Worm (Caenorhabditis elegans) whole organism, L4/young adult: ENCODE data around the gene T21B10.4.

ENCODE experiments used
- W03F9.2 ChIP-seq: fragments of 150-350 bp; optimal IDR thresholded peaks from 2 replicates; lab custom pipeline; 2014; ENCODE audit warnings: missing biosample characterization, missing genetic modification characterization
- dao-5 ChIP-seq: sonication (generic microtip); optimal IDR thresholded peaks from 2 replicates; lab custom pipeline; 2016; ENCODE audit warnings: missing genotype, missing genetic modification characterization, moderate library complexity, missing compliant biosample characterization
- him-1 ChIP-seq: sonication (generic microtip); optimal IDR thresholded peaks from 2 replicates; lab custom pipeline; 2016; ENCODE audit warnings: missing genotype, missing genetic modification reagents, missing genetic modification characterization, missing compliant biosample characterization

The T21B10.4 gene

DNA sequence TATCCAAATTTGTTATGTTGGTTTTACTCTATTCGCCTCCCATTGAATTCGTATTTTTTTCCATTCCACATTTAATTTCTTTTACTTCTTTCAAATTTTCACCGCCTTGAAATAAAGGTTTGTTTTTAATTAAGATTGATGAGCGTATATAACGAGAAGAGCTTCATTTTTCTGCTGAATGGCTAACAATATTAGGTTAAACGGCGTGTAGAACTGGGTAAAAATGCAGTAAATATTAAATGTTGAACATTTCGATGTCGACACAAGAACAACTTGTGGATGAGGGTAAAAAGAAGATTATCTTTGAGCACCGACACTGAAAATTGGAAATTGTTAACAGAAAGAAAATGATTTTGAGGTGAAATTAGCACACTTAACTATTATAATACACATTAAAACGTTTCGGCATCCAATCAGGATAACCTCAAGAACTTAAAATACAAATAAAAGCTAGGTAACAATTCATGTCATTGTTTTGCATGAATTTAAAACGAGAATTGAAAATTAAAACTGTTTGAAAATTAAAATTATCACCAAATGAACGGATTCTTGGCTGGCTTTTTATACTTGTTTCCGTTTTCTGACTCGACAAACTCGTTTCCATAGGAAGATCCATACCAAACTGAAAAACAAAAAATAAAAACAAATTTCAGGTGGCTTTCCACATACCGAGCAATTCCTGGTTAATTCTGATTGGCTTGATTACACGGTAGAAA lies 1.6 kb upstream of the T21B10.4 start:
- no peak for TF ChIP-seq W03F9.2
- TF ChIP-seq dao-5 (tag; lab: Kevin White, UChicago) = no peak
- no peak for TF ChIP-seq him-1

- TF ChIP-seq W03F9.2 (no peak), dao-5 (tag; lab: Kevin White, UChicago) (no peak), him-1 (no peak)
Observed at ce11 chrII:8945167-8945566, 4.5 kb downstream of the T21B10.4 start.

- TF ChIP-seq him-1 = no peak
- TF ChIP-seq W03F9.2 = no peak
- TF ChIP-seq dao-5 (tag; lab: Kevin White, UChicago) = no peak
Observed at ce11 chrII:8947391-8947790, 6.7 kb downstream of the T21B10.4 start, which contains the start of gene cutl-15. Gene cutl-15 (minus strand): TSS chrII:8947688.

DNA sequence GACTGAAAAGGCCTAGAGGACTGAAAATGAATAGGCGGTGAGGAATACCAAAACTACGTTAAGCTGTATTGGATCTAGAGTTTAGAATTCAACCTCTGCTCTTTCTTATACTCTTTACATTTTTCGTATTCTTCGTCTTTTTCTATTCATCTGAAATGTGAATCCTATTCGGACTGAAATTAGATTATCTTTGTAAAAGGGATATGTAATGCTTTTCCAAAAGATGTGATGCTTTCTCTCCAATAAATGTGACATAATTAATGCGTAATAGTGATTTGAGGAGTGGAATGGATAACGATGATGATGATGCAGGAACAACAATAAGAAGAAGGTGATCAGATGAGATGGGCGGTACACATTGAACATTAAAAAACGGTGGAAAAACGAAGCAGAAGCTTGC lies 7.9 kb downstream of the T21B10.4 start:
- TF ChIP-seq W03F9.2 = no peak
- TF ChIP-seq him-1 = no peak
- no peak for TF ChIP-seq dao-5 (tag; lab: Kevin White, UChicago)

DNA sequence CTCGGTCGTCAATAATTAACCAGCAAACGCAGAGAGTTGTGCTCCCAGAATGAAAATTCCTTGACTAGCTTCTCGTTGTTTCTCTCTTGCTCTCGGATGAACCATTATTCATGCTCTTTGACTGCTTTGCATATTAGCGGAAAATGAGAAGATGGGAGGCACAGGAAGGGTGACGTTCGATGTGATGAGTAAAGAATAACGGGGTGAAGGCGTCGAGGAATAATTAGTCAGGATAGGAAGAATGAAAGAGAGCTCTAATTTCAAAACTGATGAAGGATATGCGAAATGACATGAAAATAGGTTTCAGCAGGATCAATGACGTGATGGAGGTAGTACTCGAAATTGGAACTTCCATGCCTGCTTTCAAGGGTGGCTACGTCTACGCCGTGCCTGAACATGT lies 10.6 kb downstream of the T21B10.4 start:
- TF ChIP-seq W03F9.2 (no peak), dao-5 (tag; lab: Kevin White, UChicago) (no peak), him-1 (no peak)

- TF ChIP-seq him-1 = no peak
- TF ChIP-seq dao-5 (tag; lab: Kevin White, UChicago) = no peak
- TF ChIP-seq W03F9.2 = no peak
Observed at ce11 chrII:8953703-8954102, 13.0 kb downstream of the T21B10.4 start.

- TF ChIP-seq dao-5 (tag; lab: Kevin White, UChicago) = no peak
- no peak for TF ChIP-seq W03F9.2
- TF ChIP-seq him-1 = no peak
Observed at ce11 chrII:8956896-8957295, 16.2 kb downstream of the T21B10.4 start.

DNA sequence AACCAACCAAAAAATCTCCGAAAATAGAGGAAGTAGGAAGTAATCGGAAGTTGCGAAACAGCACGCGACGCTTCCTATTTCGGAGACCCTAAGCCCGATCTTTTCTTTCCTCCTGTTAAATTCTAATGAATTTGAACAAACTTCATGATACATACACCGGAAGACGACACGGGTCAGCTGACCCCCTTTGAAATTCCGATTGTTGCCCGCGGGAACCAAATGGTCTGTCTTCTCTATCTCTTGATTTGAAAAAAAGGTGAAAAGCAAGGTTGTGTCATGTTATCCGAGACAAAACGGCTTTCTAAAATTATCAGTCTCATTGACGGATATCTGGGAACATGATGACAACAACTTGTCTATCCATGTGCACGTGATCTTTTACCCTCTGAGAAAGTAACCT lies 18.4 kb downstream of the T21B10.4 start:
- TF ChIP-seq W03F9.2 = no peak
- TF ChIP-seq dao-5 (tag; lab: Kevin White, UChicago) = no peak
- no peak for TF ChIP-seq him-1

DNA sequence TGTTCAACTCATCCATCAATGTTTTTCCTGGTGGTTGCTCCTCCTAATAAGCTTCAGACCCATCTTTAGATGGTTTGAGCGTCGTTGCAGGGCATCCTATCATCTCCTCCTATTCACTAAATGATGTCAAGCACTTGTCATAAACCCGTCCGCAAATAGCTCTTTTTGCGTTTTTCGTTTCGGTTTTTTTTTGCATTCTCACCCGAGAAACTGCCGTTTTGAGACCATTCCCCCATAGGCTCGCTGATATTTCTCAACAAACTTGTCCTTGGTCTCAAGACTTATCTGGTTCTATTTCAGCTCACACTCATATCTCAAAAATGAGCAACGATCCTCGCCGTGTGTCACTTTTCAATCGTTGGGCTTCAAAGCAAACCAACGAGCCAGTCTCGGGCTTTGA lies 19.7 kb downstream of the T21B10.4 start, which contains the start of gene cal-2:
Gene cal-2 (plus strand): TSS at position 301 of the 400 bp plus-strand sequence.
- TF ChIP-seq him-1 (no peak), W03F9.2 (no peak)

DNA sequence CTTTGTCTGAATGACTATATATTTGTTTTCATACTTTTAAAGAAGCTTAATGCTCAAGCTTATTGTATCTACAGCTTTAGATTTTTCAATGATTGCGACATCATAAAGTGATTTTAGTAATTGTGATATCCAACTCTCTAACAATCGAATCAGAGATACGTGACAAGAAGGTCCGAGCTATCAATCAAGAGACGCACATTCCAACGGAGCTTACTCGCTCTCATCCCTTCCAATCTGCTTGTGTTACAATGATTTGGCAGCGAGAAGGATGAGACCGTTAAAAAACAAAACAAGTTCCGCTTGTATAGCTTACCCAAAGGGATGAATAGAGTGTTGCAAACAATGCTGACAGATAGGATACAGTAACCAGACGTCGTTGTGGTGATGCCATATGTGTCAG lies 20.8 kb downstream of the T21B10.4 start:
- no peak for TF ChIP-seq dao-5 (tag; lab: Kevin White, UChicago)
- TF ChIP-seq W03F9.2 = no peak
- no peak for TF ChIP-seq him-1

DNA sequence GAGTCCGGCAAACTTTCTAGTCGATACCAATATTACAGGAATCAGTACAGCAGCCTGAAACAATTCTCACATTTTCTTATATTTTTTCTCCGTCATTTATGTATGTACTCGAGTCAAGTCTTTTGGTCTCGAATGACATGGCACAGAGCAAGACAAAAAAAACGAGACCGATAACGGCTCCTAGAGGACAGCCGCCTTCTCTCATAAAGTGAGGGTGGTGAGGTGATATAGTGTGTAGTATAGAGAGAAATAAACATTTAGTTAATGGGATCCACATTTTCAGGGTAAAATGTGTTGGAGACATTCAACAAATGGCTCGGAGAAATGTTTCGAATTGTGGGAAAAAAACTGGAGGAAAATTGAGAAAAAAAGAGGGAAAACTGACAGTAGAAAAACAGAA lies 21.5 kb downstream of the T21B10.4 start:
- TF ChIP-seq dao-5 (tag; lab: Kevin White, UChicago) (no peak), W03F9.2 (no peak), him-1 (peak; percentile 9)

- TF ChIP-seq dao-5 (tag; lab: Kevin White, UChicago) (no peak), W03F9.2 (no peak), him-1 (no peak)
Observed at ce11 chrII:8964049-8964448, 23.4 kb downstream of the T21B10.4 start, which contains the start of gene sftd-3. Gene sftd-3 (minus strand): TSS chrII:8964149.

- TF ChIP-seq him-1 (no peak), W03F9.2 (no peak), dao-5 (tag; lab: Kevin White, UChicago) (no peak)
Observed at ce11 chrII:8964835-8965234, 24.1 kb downstream of the T21B10.4 start, which contains the start of the genes ndub-3 and C18E9.2. Gene ndub-3 (minus strand): TSS chrII:8964890. Gene C18E9.2 (plus strand): TSS chrII:8965006.

DNA sequence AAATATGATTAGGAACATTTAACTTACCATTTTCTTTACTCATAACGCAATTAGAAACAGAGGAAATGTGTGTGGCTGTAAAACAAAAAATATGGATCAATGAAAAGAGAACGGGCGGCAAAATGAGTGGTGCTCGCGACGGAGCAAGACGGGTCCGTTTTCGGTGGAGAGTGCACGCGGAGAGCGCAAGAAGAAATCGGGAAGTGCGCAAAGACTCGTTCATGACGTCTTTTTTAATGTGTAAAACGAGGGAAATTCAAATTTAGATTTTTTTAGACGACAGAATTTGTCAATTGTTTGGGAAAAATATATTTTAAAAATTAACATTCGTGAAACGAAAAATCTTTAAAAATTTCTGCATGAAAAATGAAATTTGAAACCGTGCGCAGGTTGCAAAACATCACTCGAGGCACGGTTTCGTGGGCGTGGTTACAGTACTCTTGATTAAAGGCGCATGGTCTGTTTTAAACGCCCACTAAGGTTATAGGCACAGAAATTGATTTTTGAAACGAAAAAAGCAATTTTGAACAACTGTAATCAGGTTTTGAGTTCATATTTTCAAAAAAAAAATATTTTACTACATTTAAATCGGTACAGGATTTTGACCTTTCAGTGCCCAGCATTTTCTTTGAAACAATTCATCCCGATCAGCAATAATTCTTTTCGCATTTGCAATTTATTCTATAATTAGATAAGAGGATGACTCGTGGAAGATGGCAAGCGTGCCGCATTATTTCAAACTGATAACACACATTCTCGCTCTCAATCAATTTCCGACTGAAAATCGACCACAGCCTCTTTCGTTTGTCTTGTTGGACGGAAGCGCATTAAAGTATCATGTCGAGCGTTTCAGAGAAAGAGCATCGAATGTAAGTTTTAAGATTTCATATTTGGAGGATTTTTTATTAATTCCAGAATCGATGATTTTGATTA lies 28.8 kb downstream of the T21B10.4 start, which contains the start of the genes szy-20 and C18E9.5:
Gene szy-20 (minus strand): TSS at position 83 of the 933 bp plus-strand sequence.
Gene C18E9.5 (plus strand): TSS at position 730 of the 933 bp plus-strand sequence.
- peak; percentile 75 for TF ChIP-seq him-1
- no peak for TF ChIP-seq dao-5 (tag; lab: Kevin White, UChicago)
- TF ChIP-seq W03F9.2 = peak; percentile 64
